Fruit fly (Drosophila melanogaster) whole organism, embryonic: Measurements from ENCODE around the gene CG42237.

Experiments
- Adf1 ChIP-seq: fragments of 200-800 bp; sonication (Bioruptor generic); IDR thresholded peaks from 2 replicates; pipeline ENCODE4 v1.3.6; 2022; ENCODE audit warnings: missing biosample characterization, missing genetic modification characterization
- Antp ChIP-seq: fragments of 200-800 bp; sonication (Bioruptor generic); optimal IDR thresholded peaks from 3 replicates; lab custom pipeline; 2016; ENCODE audit warnings: missing biosample characterization, missing genetic modification characterization
- CG1024 ChIP-seq: fragments of 200-800 bp; sonication (Bioruptor generic); IDR thresholded peaks from 2 replicates; pipeline ENCODE4 v1.3.6; 2022; ENCODE audit warnings: missing biosample characterization, missing genetic modification characterization
- CG10321 ChIP-seq: fragments of 200-800 bp; sonication (Bioruptor generic); IDR thresholded peaks from 2 replicates; pipeline ENCODE4 v1.3.6; 2022; ENCODE audit warnings: missing biosample characterization, missing genetic modification characterization
- CG11504 ChIP-seq: fragments of 200-800 bp; sonication (Bioruptor generic); optimal IDR thresholded peaks from 3 replicates; lab custom pipeline; 2019; ENCODE audit warnings: missing biosample characterization, mild to moderate bottlenecking, missing genetic modification characterization, moderate library complexity
- CG12236 ChIP-seq: fragments of 200-800 bp; sonication (Bioruptor generic); optimal IDR thresholded peaks from 2 replicates; lab custom pipeline; 2016; ENCODE audit warnings: missing biosample characterization, missing genetic modification characterization
- CG15073 ChIP-seq: fragments of 200-800 bp; sonication (Bioruptor generic); optimal IDR thresholded peaks from 2 replicates; lab custom pipeline; 2016; ENCODE audit warnings: missing biosample characterization, missing genetic modification characterization
- CG1603 ChIP-seq: fragments of 200-800 bp; sonication (Bioruptor generic); optimal IDR thresholded peaks from 2 replicates; lab custom pipeline; 2019; ENCODE audit warnings: missing biosample characterization, mild to moderate bottlenecking, missing genetic modification characterization, moderate library complexity
- CG17385 ChIP-seq: fragments of 200-800 bp; sonication (Bioruptor generic); optimal IDR thresholded peaks from 3 replicates; lab custom pipeline; 2018; ENCODE audit warnings: missing biosample characterization, mild to moderate bottlenecking, missing genetic modification characterization
- CG1832 ChIP-seq: fragments of 200-800 bp; sonication (Bioruptor generic); optimal IDR thresholded peaks from 2 replicates; lab custom pipeline; 2017; ENCODE audit warnings: missing biosample characterization, mild to moderate bottlenecking, missing genetic modification characterization, inconsistent platforms
- CG31388 ChIP-seq: fragments of 200-800 bp; sonication (Bioruptor generic); optimal IDR thresholded peaks from 2 replicates; lab custom pipeline; 2016; ENCODE audit warnings: missing biosample characterization, missing genetic modification characterization
- CG32532 ChIP-seq: fragments of 200-800 bp; sonication (Bioruptor generic); IDR thresholded peaks from 2 replicates; pipeline ENCODE4 v1.3.6; 2022; ENCODE audit warnings: missing biosample characterization, missing genetic modification characterization
- CG32772 ChIP-seq: fragments of 200-800 bp; sonication (Bioruptor generic); IDR thresholded peaks from 2 replicates; pipeline ENCODE4 v1.3.6; 2022; ENCODE audit warnings: missing biosample characterization, missing genetic modification characterization
- CG3281 ChIP-seq: fragments of 200-800 bp; sonication (Bioruptor generic); optimal IDR thresholded peaks from 3 replicates; lab custom pipeline; 2017; ENCODE audit warnings: missing biosample characterization, mild to moderate bottlenecking, missing genetic modification characterization
- CG3847 ChIP-seq: fragments of 200-800 bp; sonication (Bioruptor generic); IDR thresholded peaks from 2 replicates; pipeline ENCODE4 v1.3.6; 2022; ENCODE audit warnings: missing biosample characterization, missing genetic modification characterization
- CG6791 ChIP-seq: fragments of 200-800 bp; sonication (Bioruptor generic); IDR thresholded peaks from 3 replicates; pipeline ENCODE4 v1.3.6; 2022; ENCODE audit warnings: missing biosample characterization, missing genetic modification characterization; ENCODE audit not compliant: partially characterized antibody
- CG7357 ChIP-seq: fragments of 200-800 bp; sonication (Bioruptor generic); IDR thresholded peaks from 3 replicates; pipeline ENCODE4 v1.3.6; 2022; ENCODE audit warnings: missing biosample characterization, missing genetic modification characterization
- CG9215 ChIP-seq: fragments of 200-800 bp; sonication (Bioruptor generic); IDR thresholded peaks from 2 replicates; pipeline ENCODE4 v1.3.6; 2022; ENCODE audit warnings: missing biosample characterization, missing genetic modification characterization
- CG9437 ChIP-seq: fragments of 200-800 bp; sonication (Bioruptor generic); optimal IDR thresholded peaks from 2 replicates; lab custom pipeline; 2018; ENCODE audit warnings: missing biosample characterization, mild to moderate bottlenecking, missing genetic modification characterization
- CTCF ChIP-seq: fragments of 200-800 bp; sonication (Bioruptor generic); optimal IDR thresholded peaks from 2 replicates; lab custom pipeline; 2017; ENCODE audit warnings: missing biosample characterization, mild to moderate bottlenecking, missing genetic modification characterization, moderate library complexity
- Chrac-16 ChIP-seq: fragments of 200-800 bp; sonication (Bioruptor generic); optimal IDR thresholded peaks from 3 replicates; lab custom pipeline; 2016; ENCODE audit warnings: missing biosample characterization, missing genetic modification characterization
- CrebB ChIP-seq: fragments of 200-800 bp; sonication (Bioruptor generic); optimal IDR thresholded peaks from 3 replicates; lab custom pipeline; 2018; ENCODE audit warnings: missing biosample characterization, mild to moderate bottlenecking, missing genetic modification characterization
- D19B ChIP-seq: fragments of 200-800 bp; sonication (Bioruptor generic); optimal IDR thresholded peaks from 2 replicates; lab custom pipeline; 2017; ENCODE audit warnings: missing biosample characterization, mild to moderate bottlenecking, missing genetic modification characterization
- Doc2 ChIP-seq: fragments of 200-800 bp; sonication (Bioruptor generic); IDR thresholded peaks from 2 replicates; pipeline ENCODE4 v1.3.6; 2022; ENCODE audit warnings: missing biosample characterization, missing genetic modification characterization
- Fer2 ChIP-seq: fragments of 200-800 bp; sonication (Bioruptor generic); optimal IDR thresholded peaks from 2 replicates; lab custom pipeline; 2018; ENCODE audit warnings: missing biosample characterization, mild to moderate bottlenecking, missing genetic modification characterization, moderate library complexity
- HLH4C ChIP-seq: fragments of 200-800 bp; sonication (Bioruptor generic); IDR thresholded peaks from 3 replicates; pipeline ENCODE4 v1.3.6; 2022; ENCODE audit warnings: missing biosample characterization, missing genetic modification characterization; ENCODE audit not compliant: partially characterized antibody
- HLHmδ ChIP-seq: fragments of 200-800 bp; sonication (Bioruptor generic); optimal IDR thresholded peaks from 2 replicates; lab custom pipeline; 2018; ENCODE audit warnings: missing biosample characterization, mild to moderate bottlenecking, missing genetic modification characterization, moderate library complexity
- Kr ChIP-seq: fragments of 200-800 bp; sonication (Bioruptor generic); optimal IDR thresholded peaks from 2 replicates; lab custom pipeline; 2017; ENCODE audit warnings: missing biosample characterization, mild to moderate bottlenecking, missing genetic modification characterization
- PHDP ChIP-seq: fragments of 200-800 bp; sonication (Bioruptor generic); optimal IDR thresholded peaks from 3 replicates; lab custom pipeline; 2018; ENCODE audit warnings: missing biosample characterization, mild to moderate bottlenecking, missing genetic modification characterization, moderate library complexity
- Sin3A ChIP-seq: fragments of >200 bp; optimal IDR thresholded peaks from 2 replicates; lab custom pipeline; 2018
- Usf ChIP-seq: fragments of 200-800 bp; sonication (Bioruptor generic); optimal IDR thresholded peaks from 2 replicates; lab custom pipeline; 2017; ENCODE audit warnings: missing genotype, missing biosample characterization, missing genetic modification characterization
- Xbp1 ChIP-seq: fragments of 200-800 bp; sonication (Bioruptor generic); optimal IDR thresholded peaks from 3 replicates; lab custom pipeline; 2016; ENCODE audit warnings: missing biosample characterization, mild to moderate bottlenecking, missing genetic modification characterization
- ato ChIP-seq: fragments of 200-800 bp; sonication (Bioruptor generic); IDR thresholded peaks from 2 replicates; pipeline ENCODE4 v1.3.6; 2022; ENCODE audit warnings: missing biosample characterization, missing genetic modification characterization; ENCODE audit not compliant: partially characterized antibody
- chinmo ChIP-seq: fragments of 200-800 bp; sonication (Bioruptor generic); IDR thresholded peaks from 4 replicates; pipeline ENCODE4 v1.3.6; 2022; ENCODE audit warnings: missing biosample characterization, missing genetic modification characterization; ENCODE audit not compliant: partially characterized antibody
- corto ChIP-seq: fragments of 200-800 bp; sonication (Bioruptor generic); optimal IDR thresholded peaks from 2 replicates; lab custom pipeline; 2016; ENCODE audit warnings: missing biosample characterization, mild to moderate bottlenecking, missing genetic modification characterization, moderate library complexity
- danr ChIP-seq: fragments of 200-800 bp; sonication (Bioruptor generic); IDR thresholded peaks from 2 replicates; pipeline ENCODE4 v1.3.6; 2022; ENCODE audit warnings: missing biosample characterization, missing genetic modification characterization
- dmrt11E ChIP-seq: fragments of 200-800 bp; sonication (Bioruptor generic); optimal IDR thresholded peaks from 3 replicates; lab custom pipeline; 2018; ENCODE audit warnings: missing biosample characterization, mild to moderate bottlenecking, missing genetic modification characterization, moderate library complexity
- emc ChIP-seq: fragments of 200-800 bp; sonication (Bioruptor generic); optimal IDR thresholded peaks from 2 replicates; lab custom pipeline; 2016; ENCODE audit warnings: missing biosample characterization, missing genetic modification characterization
- insv ChIP-seq, 2 experiments: fragments of 200-800 bp; sonication (Bioruptor generic); optimal IDR thresholded peaks; 3 replicates each; lab custom pipeline; 2016 to 2018; ENCODE audit warnings: missing biosample characterization in 2 of 2, missing genetic modification characterization in 2 of 2
- pb ChIP-seq: fragments of 200-800 bp; sonication (Bioruptor generic); optimal IDR thresholded peaks from 3 replicates; lab custom pipeline; 2016; ENCODE audit warnings: missing biosample characterization, missing genetic modification characterization
- pum ChIP-seq: fragments of 200-800 bp; sonication (Bioruptor generic); optimal IDR thresholded peaks from 2 replicates; lab custom pipeline; 2016; ENCODE audit warnings: missing biosample characterization, missing genetic modification characterization
- salm ChIP-seq: fragments of 200-800 bp; sonication (Bioruptor generic); optimal IDR thresholded peaks from 2 replicates; lab custom pipeline; 2018; ENCODE audit warnings: missing biosample characterization, mild to moderate bottlenecking, missing genetic modification characterization
- sens-2 ChIP-seq: fragments of 200-800 bp; sonication (Bioruptor generic); IDR thresholded peaks from 2 replicates; pipeline ENCODE4 v1.3.6; 2022; ENCODE audit warnings: missing biosample characterization, missing genetic modification characterization
- sima ChIP-seq: fragments of 200-800 bp; sonication (Bioruptor generic); optimal IDR thresholded peaks from 2 replicates; lab custom pipeline; 2016; ENCODE audit warnings: missing biosample characterization, missing genetic modification characterization
- stc ChIP-seq: fragments of 200-800 bp; sonication (Bioruptor generic); IDR thresholded peaks from 2 replicates; pipeline ENCODE4 v1.3.6; 2022; ENCODE audit warnings: missing biosample characterization, missing genetic modification characterization
- trh ChIP-seq: fragments of 200-800 bp; sonication (Bioruptor generic); optimal IDR thresholded peaks from 2 replicates; lab custom pipeline; 2016; ENCODE audit warnings: missing biosample characterization, missing genetic modification characterization
- tup ChIP-seq: fragments of 200-800 bp; sonication (Bioruptor generic); optimal IDR thresholded peaks from 2 replicates; lab custom pipeline; 2016; ENCODE audit warnings: missing biosample characterization, mild to moderate bottlenecking, missing genetic modification characterization, moderate library complexity
- unc-4 ChIP-seq: fragments of 200-800 bp; sonication (Bioruptor generic); IDR thresholded peaks from 2 replicates; pipeline ENCODE4 v1.3.6; 2022; ENCODE audit warnings: missing biosample characterization, missing genetic modification characterization; ENCODE audit not compliant: partially characterized antibody
- wek ChIP-seq: fragments of 200-800 bp; sonication (Bioruptor generic); optimal IDR thresholded peaks from 3 replicates; lab custom pipeline; 2018; ENCODE audit warnings: missing biosample characterization, mild to moderate bottlenecking, missing genetic modification characterization, moderate library complexity
- zfh1 ChIP-seq: fragments of 200-800 bp; sonication (Bioruptor generic); IDR thresholded peaks from 3 replicates; pipeline ENCODE4 v1.3.6; 2022; ENCODE audit warnings: missing biosample characterization, missing genetic modification characterization

The CG42237 gene

DNA sequence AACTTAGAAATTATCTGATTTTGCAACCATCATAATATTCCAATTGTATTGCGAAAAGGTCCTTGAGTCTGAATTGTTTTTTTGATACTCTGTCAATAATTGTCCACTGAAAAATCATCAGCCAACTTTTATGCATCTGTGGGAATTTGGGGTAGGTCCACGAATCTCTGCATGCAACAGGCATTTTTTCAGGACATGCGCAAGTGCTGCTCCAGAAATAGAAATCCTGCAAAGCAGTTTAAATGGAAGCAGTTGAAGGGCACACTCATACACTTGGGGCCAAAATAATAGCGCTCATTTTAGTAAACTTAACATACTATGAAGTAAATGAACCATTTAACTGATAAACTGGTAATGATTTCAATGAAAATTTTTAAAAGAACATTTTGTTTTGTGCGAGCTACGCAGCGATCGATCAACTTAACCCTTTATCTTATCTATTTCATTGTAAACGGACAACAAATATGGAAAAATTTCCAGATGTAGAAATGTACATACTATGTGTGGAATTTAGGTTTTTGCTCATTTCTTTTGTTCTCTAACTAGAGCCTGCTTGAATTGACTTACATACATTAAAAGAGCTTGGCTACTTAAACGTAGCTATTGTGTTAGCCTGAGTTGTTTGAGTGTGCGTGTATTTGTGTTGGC is 15.4 kb downstream of the CG42237 start (continued):
- peak; percentile 27; the same call in 1 of the 2 replicates for TF ChIP-seq sens-2 (GFP tag; lab: Robert Waterston, UW)
- TF ChIP-seq chinmo (GFP tag; lab: Robert Waterston, UW) = no peak
- peak; percentile 69 for TF ChIP-seq Xbp1 (GFP tag; lab: Kevin White, UChicago)
- TF ChIP-seq CG15073 = peak; percentile 7
- TF ChIP-seq Chrac-16 (GFP tag; lab: Kevin White, UChicago) = peak; percentile 67
- peak; percentile 35; the same call in 1 of the 2 replicates for TF ChIP-seq CG32772
- TF ChIP-seq pb = no peak
- TF ChIP-seq stc = peak; percentile 12; the same call in 1 of the 2 replicates
- no peak for TF ChIP-seq CG7357 (GFP tag; lab: Robert Waterston, UW)
- peak; percentile 62 for TF ChIP-seq Fer2 (tag; lab: Kevin White, UChicago)
- TF ChIP-seq CG10321 = no peak
- TF ChIP-seq CG1024 (GFP tag; lab: Robert Waterston, UW) = 0 out of 2 replicates have a peak, but pooled peaks have one; percentile 38
- no peak for TF ChIP-seq HLH4C (GFP tag; lab: Robert Waterston, UW)
- no peak for TF ChIP-seq sima (GFP tag; lab: Kevin White, UChicago)
- TF ChIP-seq CG9215 (GFP tag; lab: Robert Waterston, UW) = no peak
- TF ChIP-seq D19B (GFP tag; lab: Kevin White, UChicago) = peak; percentile 50
- TF ChIP-seq CrebB (tag; lab: Kevin White, UChicago) = peak; percentile 16
- no peak for TF ChIP-seq CG6791 (GFP tag; lab: Robert Waterston, UW)
- TF ChIP-seq wek (GFP tag; lab: Kevin White, UChicago) = no peak
- peak; percentile 31 for TF ChIP-seq pum (GFP tag; lab: Kevin White, UChicago)
- no peak for TF ChIP-seq Doc2 (GFP tag; lab: Robert Waterston, UW)
- peak; percentile 83 for TF ChIP-seq CG3281 (GFP tag; lab: Kevin White, UChicago)
- TF ChIP-seq tup (GFP tag; lab: Kevin White, UChicago) = no peak
- TF ChIP-seq CTCF (GFP tag; lab: Kevin White, UChicago) = peak; percentile 5
- no peak for TF ChIP-seq Sin3A
- peak; percentile 63 for TF ChIP-seq Antp
- TF ChIP-seq CG1603 (tag; lab: Kevin White, UChicago) = peak; percentile 55
- TF ChIP-seq PHDP (tag; lab: Kevin White, UChicago) = peak; percentile 75
- peak; percentile 69 for TF ChIP-seq CG9437 (GFP tag; lab: Kevin White, UChicago)
- no peak for TF ChIP-seq unc-4 (GFP tag; lab: Robert Waterston, UW)
- TF ChIP-seq ato (GFP tag; lab: Robert Waterston, UW) = no peak
- TF ChIP-seq CG32532 = peak; percentile 34; the same call in 1 of the 2 replicates
- TF ChIP-seq emc (GFP tag; lab: Kevin White, UChicago) = peak; percentile 22
- TF ChIP-seq dmrt11E = peak; percentile 78
- peak; percentile 53; the same call in 2 of the 3 replicates for TF ChIP-seq zfh1 (GFP tag; lab: Robert Waterston, UW)
- TF ChIP-seq danr (GFP tag; lab: Robert Waterston, UW) = peak; percentile 33; the same call in 1 of the 2 replicates
- TF ChIP-seq CG17385 (GFP tag; lab: Kevin White, UChicago) = peak; percentile 73
- peak; percentile 28 for TF ChIP-seq CG12236 (GFP tag; lab: Kevin White, UChicago)
- no peak for TF ChIP-seq insv (GFP tag; optimal IDR thresholded peaks at IDR 0.05; lab: Kevin White, UChicago)
- no peak for TF ChIP-seq CG1832 (GFP tag; lab: Kevin White, UChicago)
- peak; percentile 32; the same call in 1 of the 2 replicates for TF ChIP-seq CG3847
- TF ChIP-seq CG11504 (tag; lab: Kevin White, UChicago) = peak; percentile 85
- TF ChIP-seq Usf (GFP tag; lab: Kevin White, UChicago) = peak; percentile 52
- TF ChIP-seq trh (GFP tag; lab: Kevin White, UChicago) = no peak
- TF ChIP-seq HLHmδ (GFP tag; lab: Kevin White, UChicago) = no peak
- peak; percentile 54 for TF ChIP-seq salm (tag; lab: Kevin White, UChicago)
- no peak for TF ChIP-seq CG31388 (GFP tag; lab: Kevin White, UChicago)
- no peak for TF ChIP-seq Kr
- TF ChIP-seq corto = peak; percentile 3
- TF ChIP-seq Adf1 = no peak
